Fruit fly (Drosophila melanogaster): ENCODE results near the gene CG17917.

CG17917 gene

dm6 chr3R:6368100-6368499, 26.3 kb downstream of the CG17917 start, which contains the start of gene CG42724 (continued):
- TF ChIP-seq nmo (GFP tag; optimal IDR thresholded peaks at IDR 0.05) (peak; percentile 64), E2f1 (GFP tag; IDR thresholded peaks at IDR 0.05) (no peak), ftz-f1 (GFP tag; optimal IDR thresholded peaks at IDR 0.05) (no peak), NK7.1 (GFP tag; optimal IDR thresholded peaks at IDR 0.05) (peak; percentile 57), CG5245 (GFP tag; optimal IDR thresholded peaks at IDR 0.05) (no peak), phol (tag; optimal IDR thresholded peaks at IDR 0.05) (peak; percentile 54), Dip3 (GFP tag; optimal IDR thresholded peaks at IDR 0.05) (peak; percentile 72), Sry-δ (GFP tag; optimal IDR thresholded peaks at IDR 0.05) (peak; percentile 96), CG13424 (tag; optimal IDR thresholded peaks at IDR 0.05) (peak; percentile 67), Elba2 (GFP tag; optimal IDR thresholded peaks at IDR 0.05) (peak; percentile 17), CG15073 (GFP tag; optimal IDR thresholded peaks at IDR 0.05) (no peak), CG2678 (tag; optimal IDR thresholded peaks at IDR 0.05) (no peak), mam (GFP tag; optimal IDR thresholded peaks at IDR 0.05) (peak; percentile 89), sens (GFP tag) (peak; percentile 96), Mad (GFP tag; optimal IDR thresholded peaks at IDR 0.05) (peak; percentile 65), esg (GFP tag; conservative IDR thresholded peaks at IDR 0.05) (peak; percentile 46), Optix (GFP tag; IDR thresholded peaks at IDR 0.05) (peak; percentile 69), CG8924 (tag; optimal IDR thresholded peaks at IDR 0.05) (no peak), CG7786 (GFP tag; optimal IDR thresholded peaks at IDR 0.05) (peak; percentile 71), jumu (GFP tag; optimal IDR thresholded peaks at IDR 0.05) (peak; percentile 86), CG17802 (tag; optimal IDR thresholded peaks at IDR 0.05) (no peak), pan (optimal IDR thresholded peaks at IDR 0.05) (no peak), pan (GFP tag; optimal IDR thresholded peaks at IDR 0.05 in 1 of 2, IDR thresholded peaks at IDR 0.05 in 1 of 2) (peak in 1 of 2 experiments; percentile 55), Hr39 (optimal IDR thresholded peaks at IDR 0.05) (no peak)

dm6 chr3R:6368550-6369238, 26.9 kb downstream of the CG17917 start, which contains the start of gene CG10286:
TSS of gene CG10286 (plus strand) at chr3R:6368965.
- TF ChIP-seq CG13624 (GFP tag; optimal IDR thresholded peaks at IDR 0.05), result peak; percentile 13
- no peak for TF ChIP-seq br (optimal IDR thresholded peaks at IDR 0.05)
- TF ChIP-seq MESR4 (GFP tag; optimal IDR thresholded peaks at IDR 0.05), result peak; percentile 60
- peak; percentile 82 for TF ChIP-seq BEAF-32 (GFP tag; optimal IDR thresholded peaks at IDR 0.05)
- TF ChIP-seq tna (GFP tag; IDR thresholded peaks at IDR 0.05; ENCODE audit: partially characterized antibody), result peak; percentile 60
- peak; percentile 34 for TF ChIP-seq HmgD (GFP tag; optimal IDR thresholded peaks at IDR 0.05)
- TF ChIP-seq hb (GFP tag; IDR thresholded peaks at IDR 0.05; ENCODE audit: partially characterized antibody), result peak; percentile 13; the same call in 1 of the 3 replicates
- no peak for TF ChIP-seq CG12942 (GFP tag; optimal IDR thresholded peaks at IDR 0.05)
- TF ChIP-seq CG10462 (GFP tag; optimal IDR thresholded peaks at IDR 0.05), result peak; percentile 13
- TF ChIP-seq chm (GFP tag; IDR thresholded peaks at IDR 0.05), result peak; percentile 35; the same call in 1 of the 2 replicates
- peak; percentile 53 for TF ChIP-seq lab (GFP tag; optimal IDR thresholded peaks at IDR 0.05)
- TF ChIP-seq CG15269 (tag; optimal IDR thresholded peaks at IDR 0.05), result no peak
- 0 out of 2 replicates have a peak, but pooled peaks have one; percentile 5 for TF ChIP-seq Ptx1 (GFP tag; IDR thresholded peaks at IDR 0.05)
- peak; percentile 42 for TF ChIP-seq CG12659 (GFP tag; optimal IDR thresholded peaks at IDR 0.05)
- TF ChIP-seq CG7357 (GFP tag; IDR thresholded peaks at IDR 0.05), result 0 out of 3 replicates have a peak, but pooled peaks have one; percentile 6
- no peak for TF ChIP-seq CG32772 (GFP tag; IDR thresholded peaks at IDR 0.05)
- TF ChIP-seq Spps (tag; optimal IDR thresholded peaks at IDR 0.05), result peak; percentile 29
- no peak for TF ChIP-seq CG3065 (GFP tag; optimal IDR thresholded peaks at IDR 0.05)
- peak; percentile 75 for TF ChIP-seq Scr (GFP tag; IDR thresholded peaks at IDR 0.05; ENCODE audit: partially characterized antibody)
- no peak for TF ChIP-seq bab2 (GFP tag; optimal IDR thresholded peaks at IDR 0.05)
- no peak for TF ChIP-seq tll (GFP tag; optimal IDR thresholded peaks at IDR 0.05)
- TF ChIP-seq CG8765 (GFP tag; IDR thresholded peaks at IDR 0.05), result no peak
- TF ChIP-seq CG11247 (GFP tag; IDR thresholded peaks at IDR 0.05), result 0 out of 2 replicates have a peak, but pooled peaks have one; percentile 5
- peak; percentile 31; the same call in 1 of the 2 replicates for TF ChIP-seq H2.0 (GFP tag; IDR thresholded peaks at IDR 0.05)
- peak; percentile 1 for TF ChIP-seq CG2875 (GFP tag; optimal IDR thresholded peaks at IDR 0.05)
- TF ChIP-seq CG30020 (tag; optimal IDR thresholded peaks at IDR 0.05), result peak; percentile 12
- TF ChIP-seq CG14014 (GFP tag; IDR thresholded peaks at IDR 0.05), result peak; percentile 32; the same call in 1 of the 2 replicates
